Fruit fly (Drosophila melanogaster) S2 (cell line): ENCODE data around the gene tyf.

Experiments used
- CG8478 ChIP-seq: fragments of >200 bp; optimal IDR thresholded peaks from 2 replicates; lab custom pipeline; 2018
- CTCF ChIP-seq, 2 experiments: fragments of >200 bp; optimal IDR thresholded peaks; 2 replicates each; lab custom pipeline; 2018

DNA sequence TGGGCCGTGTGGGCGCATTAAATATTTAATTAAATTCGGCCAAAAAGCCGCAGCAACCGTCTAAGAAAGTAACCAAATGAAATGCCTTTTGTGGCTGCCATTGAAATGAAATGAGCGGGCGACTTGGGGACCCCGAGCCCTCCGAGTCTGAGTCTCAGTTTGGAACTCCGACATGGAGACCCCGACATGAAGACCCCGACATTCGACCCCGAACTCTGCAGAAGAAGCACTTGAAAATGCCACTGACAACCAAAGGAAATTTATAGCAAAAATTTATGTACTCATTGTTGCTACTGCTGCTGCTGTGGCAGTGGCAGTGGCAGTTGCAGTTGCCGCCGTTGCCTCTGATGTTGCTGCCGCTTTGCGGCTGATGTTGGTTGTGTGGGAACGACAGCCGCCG, 56.6 kb downstream of the tyf start:
- TF ChIP-seq CG8478 (lab: Kevin White, UChicago) (no peak), CTCF (optimal IDR thresholded peaks at IDR 0.05; lab: Kevin White, UChicago) (no peak)
